Fruit fly (Drosophila melanogaster): ENCODE data around the gene CG18731.

The CG18731 gene

DNA sequence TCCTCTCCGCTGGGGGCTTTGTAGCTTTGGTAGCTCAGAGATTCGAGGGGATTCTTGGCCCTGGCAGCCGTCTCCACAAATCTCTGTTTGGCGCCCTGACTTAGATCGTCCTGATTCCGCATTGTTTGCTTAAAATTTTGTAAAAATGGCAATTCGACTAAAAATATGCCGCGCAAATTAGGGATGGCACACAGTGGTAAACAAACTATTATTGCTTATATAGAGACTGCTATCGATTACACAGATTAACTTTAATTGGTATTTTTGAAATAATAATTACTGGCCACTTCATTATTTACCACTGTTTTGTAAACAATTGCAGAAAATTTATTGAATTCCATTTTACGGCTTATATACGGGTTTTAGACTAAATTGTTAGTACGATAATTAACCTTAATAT is at the start of gene CG18731, which contains the start of gene Naa40 (continued):
- TF ChIP-seq Dp (GFP tag; optimal IDR thresholded peaks at IDR 0.05) (peak; percentile 75), CG7963 (GFP tag; IDR thresholded peaks at IDR 0.05; ENCODE audit: partially characterized antibody) (0 out of 3 replicates have a peak, but pooled peaks have one; percentile 47), dimm (GFP tag; IDR thresholded peaks at IDR 0.05) (no peak), CoRest (tag; optimal IDR thresholded peaks at IDR 0.05) (peak; percentile 11), lmd (GFP tag; IDR thresholded peaks at IDR 0.05) (no peak), ase (GFP tag; IDR thresholded peaks at IDR 0.05) (no peak), HLH4C (GFP tag; IDR thresholded peaks at IDR 0.05; ENCODE audit: partially characterized antibody) (peak; percentile 48), sima (GFP tag; optimal IDR thresholded peaks at IDR 0.05) (no peak), CG3847 (GFP tag; IDR thresholded peaks at IDR 0.05) (peak; percentile 59), Dll (GFP tag; IDR thresholded peaks at IDR 0.05; ENCODE audit: partially characterized antibody) (peak; percentile 66; the same call in 3 of the 4 replicates), CrebB (tag; optimal IDR thresholded peaks at IDR 0.05) (no peak), Dref (GFP tag; IDR thresholded peaks at IDR 0.05) (peak; percentile 71), CG11398 (GFP tag; optimal IDR thresholded peaks at IDR 0.05) (no peak), Bgb (GFP tag; IDR thresholded peaks at IDR 0.05; ENCODE audit: partially characterized antibody) (peak; percentile 71), bbx (GFP tag; IDR thresholded peaks at IDR 0.05; ENCODE audit: partially characterized antibody) (peak; percentile 71), stwl (tag; optimal IDR thresholded peaks at IDR 0.05) (peak; percentile 38), tna (GFP tag; IDR thresholded peaks at IDR 0.05; ENCODE audit: partially characterized antibody) (0 out of 2 replicates have a peak, but pooled peaks have one; percentile 38), ash1 (GFP tag; optimal IDR thresholded peaks at IDR 0.05) (no peak), CG13624 (GFP tag; optimal IDR thresholded peaks at IDR 0.05) (peak; percentile 3), CG4617 (GFP tag; optimal IDR thresholded peaks at IDR 0.05; ENCODE audit: borderline replicate concordance) (peak; percentile 25), her (GFP tag; optimal IDR thresholded peaks at IDR 0.05) (no peak)

DNA sequence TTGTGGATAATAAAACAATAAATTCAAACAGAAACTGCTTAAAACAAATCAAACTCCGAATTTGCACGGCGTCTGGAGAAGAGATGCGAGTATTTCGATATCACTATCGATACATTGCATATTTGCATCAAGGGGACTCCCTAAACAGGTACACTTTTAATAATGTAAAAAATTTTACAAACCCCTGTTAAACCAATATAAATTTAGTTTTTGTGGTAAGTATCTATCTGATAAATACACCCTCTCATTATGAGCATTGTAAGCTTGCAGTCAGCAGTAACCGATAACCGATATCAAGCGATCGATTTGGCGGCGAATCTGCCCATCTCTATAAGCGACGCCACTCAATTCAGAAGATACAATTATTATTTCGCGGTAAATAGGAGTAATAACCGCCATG is 49.5 kb upstream of the CG18731 start, which contains the start of the genes Bub3 and Cap-D2:
Gene Bub3, minus strand, starts transcription at position 89 of the 400 bp plus-strand sequence.
Gene Cap-D2, plus strand, starts transcription at position 319 of the 400 bp plus-strand sequence.
- TF ChIP-seq z (GFP tag; IDR thresholded peaks at IDR 0.05): no peak
- TF ChIP-seq CG4854 (GFP tag; optimal IDR thresholded peaks at IDR 0.05): no peak
- no peak for TF ChIP-seq Hr78 (GFP tag; optimal IDR thresholded peaks at IDR 0.05)
- peak; percentile 21 for TF ChIP-seq CG30431 (GFP tag; optimal IDR thresholded peaks at IDR 0.05)
- no peak for TF ChIP-seq mld (GFP tag; IDR thresholded peaks at IDR 0.05; ENCODE audit: partially characterized antibody)
- TF ChIP-seq shn (GFP tag; optimal IDR thresholded peaks at IDR 0.05): peak; percentile 70
- TF ChIP-seq hkb (optimal IDR thresholded peaks at IDR 0.05): peak; percentile 12
- peak; percentile 80 for TF ChIP-seq hkb (GFP tag; IDR thresholded peaks at IDR 0.05)
- no peak for TF ChIP-seq eve (GFP tag; optimal IDR thresholded peaks at IDR 0.05)
- TF ChIP-seq CG15601 (tag; optimal IDR thresholded peaks at IDR 0.05): peak; percentile 50
- peak; percentile 76 for TF ChIP-seq CG2116 (GFP tag; optimal IDR thresholded peaks at IDR 0.05)
- peak; percentile 60 for TF ChIP-seq CG18599 (GFP tag; optimal IDR thresholded peaks at IDR 0.05)
- TF ChIP-seq ash1 (GFP tag; optimal IDR thresholded peaks at IDR 0.05): no peak
- no peak for TF ChIP-seq CG3065 (GFP tag; optimal IDR thresholded peaks at IDR 0.05)
- no peak for TF ChIP-seq NK7.1 (GFP tag; optimal IDR thresholded peaks at IDR 0.05)
- TF ChIP-seq CG8924 (tag; optimal IDR thresholded peaks at IDR 0.05): peak; percentile 65
- TF ChIP-seq ac (GFP tag; optimal IDR thresholded peaks at IDR 0.05): no peak
- TF ChIP-seq fd3F (GFP tag; optimal IDR thresholded peaks at IDR 0.05): no peak
- TF ChIP-seq CG4282 (GFP tag; optimal IDR thresholded peaks at IDR 0.05): no peak
- TF ChIP-seq CG15696 (tag; optimal IDR thresholded peaks at IDR 0.05): peak; percentile 69
- TF ChIP-seq CG11085 (GFP tag; IDR thresholded peaks at IDR 0.05): 0 out of 2 replicates have a peak, but pooled peaks have one; percentile 8
- peak; percentile 84 for TF ChIP-seq mam (GFP tag; optimal IDR thresholded peaks at IDR 0.05)
- no peak for TF ChIP-seq CG8359 (GFP tag; optimal IDR thresholded peaks at IDR 0.05; ENCODE audit: borderline replicate concordance)
- TF ChIP-seq nerfin-1 (tag; optimal IDR thresholded peaks at IDR 0.05): peak; percentile 27
- no peak for TF ChIP-seq Hr39 (optimal IDR thresholded peaks at IDR 0.05)
- TF ChIP-seq CG17912 (GFP tag; optimal IDR thresholded peaks at IDR 0.05): no peak
- TF ChIP-seq CG18011 (GFP tag; optimal IDR thresholded peaks at IDR 0.05): no peak
- TF ChIP-seq CG11398 (GFP tag; optimal IDR thresholded peaks at IDR 0.05): peak; percentile 61
- TF ChIP-seq CG5245 (GFP tag; optimal IDR thresholded peaks at IDR 0.05): peak; percentile 46
- peak; percentile 8; the same call in 1 of the 2 replicates for TF ChIP-seq CG4730 (GFP tag; IDR thresholded peaks at IDR 0.05)
- TF ChIP-seq Sin3A (optimal IDR thresholded peaks at IDR 0.05): peak; percentile 58

Data from whole organism, embryonic.